Worm (Caenorhabditis elegans): Measurements from ENCODE around the gene nspg-1.

DNA sequence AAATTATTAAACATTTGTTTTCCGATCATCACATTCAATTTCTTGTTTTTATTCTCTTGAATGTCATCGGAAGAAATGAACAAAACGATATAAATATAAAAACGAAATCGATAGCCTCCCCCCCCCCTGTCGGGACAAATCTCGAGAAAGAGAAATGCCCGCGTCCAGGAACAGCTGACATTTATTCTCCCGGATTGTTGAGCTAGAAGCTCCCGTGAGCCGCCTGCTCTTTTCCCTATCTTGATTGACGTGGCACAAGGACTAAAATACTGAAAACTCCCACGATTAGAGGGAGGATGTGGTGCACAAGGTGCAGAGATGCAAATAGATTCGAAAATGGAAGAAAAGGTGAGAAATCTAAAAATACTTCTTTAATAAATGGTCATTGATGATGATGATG lies 29.0 kb upstream of the nspg-1 start:
- no peak for TF ChIP-seq flt-1 (GFP tag; IDR thresholded peaks at IDR 0.05)
- TF ChIP-seq ama-1 (optimal IDR thresholded peaks at IDR 0.05), result no peak
- no peak for TF ChIP-seq hmg-4 (GFP tag; optimal IDR thresholded peaks at IDR 0.05)
- TF ChIP-seq scrt-1 (GFP tag; IDR thresholded peaks at IDR 0.05), result no peak
- no peak for TF ChIP-seq ets-7 (tag; optimal IDR thresholded peaks at IDR 0.05)
- TF ChIP-seq B0310.2 (tag; optimal IDR thresholded peaks at IDR 0.05), result no peak
- no peak for TF ChIP-seq tbx-11 (GFP tag; IDR thresholded peaks at IDR 0.05)
- TF ChIP-seq hmbx-1 (tag; optimal IDR thresholded peaks at IDR 0.05), result no peak
- no peak for TF ChIP-seq sea-1 (GFP tag; conservative IDR thresholded peaks at IDR 0.05)
- no peak for TF ChIP-seq ceh-36 (tag; optimal IDR thresholded peaks at IDR 0.05)
